Fruit fly (Drosophila melanogaster) whole organism, embryonic: Measurements from ENCODE around the gene Gnmt.
A peak's percentile ranks its signal among the peaks of the same experiment; 100 is the strongest.

Experiments used
- Ada2b ChIP-seq: fragments of 200-800 bp; sonication (Bioruptor generic); IDR thresholded peaks from 2 replicates; pipeline ENCODE4 v1.3.6; 2022; ENCODE audit warnings: missing biosample characterization, missing genetic modification characterization
- Atf3 ChIP-seq: fragments of 200-800 bp; sonication (Bioruptor generic); optimal IDR thresholded peaks from 3 replicates; lab custom pipeline; 2016; ENCODE audit warnings: missing biosample characterization, missing genetic modification characterization
- BtbVII ChIP-seq: fragments of 200-800 bp; sonication (Bioruptor generic); optimal IDR thresholded peaks from 3 replicates; lab custom pipeline; 2017; ENCODE audit warnings: missing biosample characterization, mild to moderate bottlenecking, missing genetic modification characterization
- CG10959 ChIP-seq: fragments of 200-800 bp; sonication (Bioruptor generic); IDR thresholded peaks from 2 replicates; pipeline ENCODE4 v1.3.6; 2022; ENCODE audit warnings: missing biosample characterization, missing genetic modification characterization
- CG12769 ChIP-seq: fragments of 200-800 bp; sonication (Bioruptor generic); optimal IDR thresholded peaks from 2 replicates; lab custom pipeline; 2019; ENCODE audit warnings: missing biosample characterization, mild to moderate bottlenecking, missing genetic modification characterization, moderate library complexity
- CG12942 ChIP-seq: fragments of 200-800 bp; sonication (Bioruptor generic); optimal IDR thresholded peaks from 3 replicates; lab custom pipeline; 2016; ENCODE audit warnings: missing biosample characterization, missing genetic modification characterization
- CG13894 ChIP-seq: fragments of 200-800 bp; sonication (Bioruptor generic); optimal IDR thresholded peaks from 3 replicates; lab custom pipeline; 2018; ENCODE audit warnings: missing biosample characterization, mild to moderate bottlenecking, missing genetic modification characterization, moderate library complexity
- CG15011 ChIP-seq: fragments of 200-800 bp; sonication (Bioruptor generic); optimal IDR thresholded peaks from 3 replicates; lab custom pipeline; 2018; ENCODE audit warnings: missing biosample characterization, mild to moderate bottlenecking, missing genetic modification characterization
- CG17385 ChIP-seq: fragments of 200-800 bp; sonication (Bioruptor generic); optimal IDR thresholded peaks from 3 replicates; lab custom pipeline; 2018; ENCODE audit warnings: missing biosample characterization, mild to moderate bottlenecking, missing genetic modification characterization
- CG18262 ChIP-seq: fragments of 200-800 bp; optimal IDR thresholded peaks from 3 replicates; lab custom pipeline; 2019; ENCODE audit warnings: missing biosample characterization, mild to moderate bottlenecking, missing genetic modification characterization, moderate library complexity
- CG2199 ChIP-seq: fragments of 200-800 bp; sonication (Bioruptor generic); IDR thresholded peaks from 3 replicates; pipeline ENCODE4 v1.3.6; 2022; ENCODE audit warnings: missing biosample characterization, missing genetic modification characterization
- CG3065 ChIP-seq: fragments of 200-800 bp; sonication (Bioruptor generic); optimal IDR thresholded peaks from 2 replicates; lab custom pipeline; 2016; ENCODE audit warnings: missing biosample characterization, missing genetic modification characterization
- CG31441 ChIP-seq: fragments of 200-800 bp; sonication (Bioruptor generic); IDR thresholded peaks from 2 replicates; pipeline ENCODE4 v1.3.6; 2022; ENCODE audit warnings: missing biosample characterization, missing genetic modification characterization
- CG3281 ChIP-seq: fragments of 200-800 bp; sonication (Bioruptor generic); optimal IDR thresholded peaks from 3 replicates; lab custom pipeline; 2017; ENCODE audit warnings: missing biosample characterization, mild to moderate bottlenecking, missing genetic modification characterization
- CG33213 ChIP-seq: fragments of 200-800 bp; sonication (Bioruptor generic); optimal IDR thresholded peaks from 3 replicates; lab custom pipeline; 2016; ENCODE audit warnings: missing biosample characterization, missing genetic modification characterization
- CG34224 ChIP-seq: fragments of 200-800 bp; sonication (Bioruptor generic); IDR thresholded peaks from 3 replicates; pipeline ENCODE4 v1.3.6; 2022; ENCODE audit warnings: missing biosample characterization, missing genetic modification characterization; ENCODE audit not compliant: partially characterized antibody
- CG3838 ChIP-seq: fragments of 200-800 bp; sonication (Bioruptor generic); optimal IDR thresholded peaks from 3 replicates; lab custom pipeline; 2016; ENCODE audit warnings: missing biosample characterization, missing genetic modification characterization
- CG3995 ChIP-seq: fragments of 200-800 bp; sonication (Bioruptor generic); optimal IDR thresholded peaks from 3 replicates; lab custom pipeline; 2016; ENCODE audit warnings: missing biosample characterization, missing genetic modification characterization
- CG7372 ChIP-seq: fragments of 200-800 bp; sonication (Bioruptor generic); IDR thresholded peaks from 2 replicates; pipeline ENCODE4 v1.3.6; 2022; ENCODE audit warnings: missing biosample characterization, missing genetic modification characterization
- CG7987 ChIP-seq: fragments of 200-800 bp; sonication (Bioruptor generic); optimal IDR thresholded peaks from 2 replicates; lab custom pipeline; 2018; ENCODE audit warnings: missing biosample characterization, mild to moderate bottlenecking, missing genetic modification characterization, moderate library complexity
- CG8944 ChIP-seq: fragments of 200-800 bp; sonication (Bioruptor generic); optimal IDR thresholded peaks from 3 replicates; lab custom pipeline; 2016; ENCODE audit warnings: missing biosample characterization, missing genetic modification characterization
- Dek ChIP-seq: fragments of 200-800 bp; sonication (Bioruptor generic); optimal IDR thresholded peaks from 3 replicates; lab custom pipeline; 2019; ENCODE audit warnings: missing biosample characterization, mild to moderate bottlenecking, missing genetic modification characterization, moderate library complexity
- Dfd ChIP-seq, 2 experiments: fragments of >200 bp; optimal IDR thresholded peaks; 2 replicates each; lab custom pipeline; 2017; ENCODE audit warnings: missing biosample characterization in 2 of 2, missing genetic modification characterization in 2 of 2
- Dll ChIP-seq: fragments of 200-800 bp; sonication (Bioruptor generic); IDR thresholded peaks from 4 replicates; pipeline ENCODE4 v1.3.6; 2022; ENCODE audit warnings: missing biosample characterization, missing genetic modification characterization; ENCODE audit not compliant: partially characterized antibody
- Drgx ChIP-seq: fragments of 200-800 bp; sonication (Bioruptor generic); IDR thresholded peaks from 2 replicates; pipeline ENCODE4 v1.3.6; 2022; ENCODE audit warnings: missing biosample characterization, missing genetic modification characterization
- GATAe ChIP-seq: fragments of 200-800 bp; sonication (Bioruptor generic); conservative IDR thresholded peaks from 2 replicates; pipeline ENCODE4 v1.3.6; 2022; ENCODE audit warnings: missing biosample characterization, missing genetic modification characterization
- HLH54F ChIP-seq: fragments of 200-800 bp; sonication (Bioruptor generic); optimal IDR thresholded peaks from 3 replicates; lab custom pipeline; 2016; ENCODE audit warnings: missing biosample characterization, missing genetic modification characterization
- Hr3 ChIP-seq: fragments of 200-800 bp; sonication (Bioruptor generic); optimal IDR thresholded peaks from 3 replicates; lab custom pipeline; 2016; ENCODE audit warnings: missing biosample characterization, missing genetic modification characterization
- Hr39 ChIP-seq: fragments of >200 bp; optimal IDR thresholded peaks from 2 replicates; lab custom pipeline; 2017
- Med ChIP-seq: fragments of 200-800 bp; sonication (Bioruptor generic); peaks from one replicate; lab custom pipeline; 2016; ENCODE audit warnings: missing biosample characterization, missing genetic modification characterization, mild to moderate bottlenecking, inconsistent platforms, moderate library complexity
- NfI ChIP-seq: fragments of 200-800 bp; sonication (Bioruptor generic); optimal IDR thresholded peaks from 3 replicates; lab custom pipeline; 2018; ENCODE audit warnings: missing biosample characterization, mild to moderate bottlenecking, missing genetic modification characterization, moderate library complexity
- Vsx1 ChIP-seq: fragments of 200-800 bp; sonication (Bioruptor generic); optimal IDR thresholded peaks from 2 replicates; lab custom pipeline; 2017; ENCODE audit warnings: missing biosample characterization, mild to moderate bottlenecking, missing genetic modification characterization, missing genetic modification reagents
- ato ChIP-seq: fragments of 200-800 bp; sonication (Bioruptor generic); IDR thresholded peaks from 2 replicates; pipeline ENCODE4 v1.3.6; 2022; ENCODE audit warnings: missing biosample characterization, missing genetic modification characterization; ENCODE audit not compliant: partially characterized antibody
- chinmo ChIP-seq: fragments of 200-800 bp; sonication (Bioruptor generic); IDR thresholded peaks from 4 replicates; pipeline ENCODE4 v1.3.6; 2022; ENCODE audit warnings: missing biosample characterization, missing genetic modification characterization; ENCODE audit not compliant: partially characterized antibody
- dimm ChIP-seq: fragments of 200-800 bp; sonication (Bioruptor generic); IDR thresholded peaks from 2 replicates; pipeline ENCODE4 v1.3.6; 2022; ENCODE audit warnings: missing biosample characterization, missing genetic modification characterization
- ewg ChIP-seq: fragments of 200-800 bp; sonication (Bioruptor generic); optimal IDR thresholded peaks from 3 replicates; lab custom pipeline; 2017; ENCODE audit warnings: mild to moderate bottlenecking, missing biosample characterization, missing genetic modification reagents, missing genetic modification characterization
- fd96Cb ChIP-seq: fragments of 200-800 bp; sonication (Bioruptor generic); optimal IDR thresholded peaks from 2 replicates; lab custom pipeline; 2018; ENCODE audit warnings: missing biosample characterization, mild to moderate bottlenecking, missing genetic modification characterization, moderate library complexity
- gcm ChIP-seq: fragments of 200-800 bp; sonication (Bioruptor generic); optimal IDR thresholded peaks from 2 replicates; lab custom pipeline; 2019; ENCODE audit warnings: missing biosample characterization, mild to moderate bottlenecking, missing genetic modification characterization, moderate library complexity
- gt ChIP-seq: fragments of 200-800 bp; sonication (Bioruptor generic); IDR thresholded peaks from 2 replicates; pipeline ENCODE4 v1.3.6; 2022; ENCODE audit warnings: missing biosample characterization, missing genetic modification characterization
- kah ChIP-seq: fragments of 200-800 bp; sonication (Bioruptor generic); optimal IDR thresholded peaks from 2 replicates; lab custom pipeline; 2018; ENCODE audit warnings: missing biosample characterization, mild to moderate bottlenecking, missing genetic modification characterization
- mld ChIP-seq: fragments of 200-800 bp; sonication (Bioruptor generic); IDR thresholded peaks from 3 replicates; pipeline ENCODE4 v1.3.6; 2022; ENCODE audit warnings: missing biosample characterization, missing genetic modification characterization; ENCODE audit not compliant: partially characterized antibody
- nau ChIP-seq: fragments of 200-800 bp; sonication (Bioruptor generic); optimal IDR thresholded peaks from 3 replicates; lab custom pipeline; 2017; ENCODE audit warnings: missing biosample characterization, mild to moderate bottlenecking, missing genetic modification characterization, missing genetic modification reagents
- nom ChIP-seq: fragments of 200-800 bp; sonication (Bioruptor generic); optimal IDR thresholded peaks from 2 replicates; lab custom pipeline; 2017; ENCODE audit warnings: missing biosample characterization, missing genetic modification characterization, mild to moderate bottlenecking, moderate library complexity, missing genetic modification reagents
- pan ChIP-seq, 4 experiments: fragments of >200 bp in 3 of 4; fragments of 200-800 bp in 1 of 4; sonication (Bioruptor generic) in 1 of 4; optimal IDR thresholded peaks in 3 of 4; IDR thresholded peaks in 1 of 4; 2 replicates each; pipeline versions ENCODE4 v1.3.6 to Lab custom; 2017 to 2022; ENCODE audit warnings: missing biosample characterization in 2 of 4, missing genetic modification characterization in 2 of 4, mixed read lengths in 1 of 4
- pzg ChIP-seq: fragments of 200-800 bp; sonication (Bioruptor generic); optimal IDR thresholded peaks from 3 replicates; lab custom pipeline; 2018; ENCODE audit warnings: missing biosample characterization, mild to moderate bottlenecking, missing genetic modification characterization, moderate library complexity
- row ChIP-seq: fragments of 200-800 bp; sonication (Bioruptor generic); IDR thresholded peaks from 3 replicates; pipeline ENCODE4 v1.3.6; 2022; ENCODE audit warnings: missing biosample characterization, missing genetic modification characterization
- schlank ChIP-seq: fragments of 200-800 bp; sonication (Bioruptor generic); optimal IDR thresholded peaks from 2 replicates; lab custom pipeline; 2018; ENCODE audit warnings: missing biosample characterization, mild to moderate bottlenecking, missing genetic modification characterization
- slp2 ChIP-seq: fragments of 200-800 bp; sonication (Bioruptor generic); optimal IDR thresholded peaks from 2 replicates; lab custom pipeline; 2016; ENCODE audit warnings: missing biosample characterization, missing genetic modification characterization
- sob ChIP-seq: fragments of 200-800 bp; sonication (Bioruptor generic); IDR thresholded peaks from 2 replicates; pipeline ENCODE4 v1.3.6; 2022; ENCODE audit warnings: missing biosample characterization, missing genetic modification characterization
- sqz ChIP-seq: fragments of 200-800 bp; sonication (Bioruptor generic); optimal IDR thresholded peaks from 3 replicates; lab custom pipeline; 2018; ENCODE audit warnings: missing biosample characterization, mild to moderate bottlenecking, missing genetic modification characterization
- tio ChIP-seq: fragments of 200-800 bp; sonication (Bioruptor generic); optimal IDR thresholded peaks from 2 replicates; lab custom pipeline; 2017; ENCODE audit warnings: missing biosample characterization, missing genetic modification characterization, inconsistent platforms

Gene Gnmt

dm6 chr3R:12716894-12717293, 42.5 kb downstream of the Gnmt start:
- TF ChIP-seq chinmo (GFP tag; lab: Robert Waterston, UW): 0 out of 4 replicates have a peak, but pooled peaks have one; percentile 39
- no peak for TF ChIP-seq Dek (tag; lab: Kevin White, UChicago)
- TF ChIP-seq GATAe (GFP tag; lab: Robert Waterston, UW): no peak
- no peak for TF ChIP-seq ato (GFP tag; lab: Robert Waterston, UW)
- TF ChIP-seq Drgx (GFP tag; lab: Robert Waterston, UW): peak; percentile 38; the same call in 1 of the 2 replicates
- no peak for TF ChIP-seq schlank
- TF ChIP-seq CG33213 (GFP tag; lab: Kevin White, UChicago): no peak
- no peak for TF ChIP-seq dimm (GFP tag; lab: Robert Waterston, UW)
- peak; percentile 90 for TF ChIP-seq nom
- TF ChIP-seq mld (GFP tag; lab: Robert Waterston, UW): no peak
- TF ChIP-seq gt: no peak
- TF ChIP-seq CG7987 (GFP tag; lab: Kevin White, UChicago): no peak
- no peak for TF ChIP-seq Ada2b (GFP tag; lab: Robert Waterston, UW)
- no peak for TF ChIP-seq CG15011 (GFP tag; lab: Kevin White, UChicago)
- no peak for TF ChIP-seq Hr3 (GFP tag; lab: Kevin White, UChicago)
- 0 out of 2 replicates have a peak, but pooled peaks have one; percentile 46 for TF ChIP-seq CG7372 (GFP tag; lab: Robert Waterston, UW)
- TF ChIP-seq NfI (GFP tag; lab: Kevin White, UChicago): no peak
- TF ChIP-seq pan (optimal IDR thresholded peaks at IDR 0.05; lab: Kevin White, UChicago): no peak
- no peak for TF ChIP-seq pan (GFP tag; optimal IDR thresholded peaks at IDR 0.05 in 1 of 2, IDR thresholded peaks at IDR 0.05 in 1 of 2)
- no peak for TF ChIP-seq fd96Cb (tag; lab: Kevin White, UChicago)
- peak; percentile 33 for TF ChIP-seq sqz (GFP tag; lab: Kevin White, UChicago)
- no peak for TF ChIP-seq CG8944 (GFP tag; lab: Kevin White, UChicago)
- TF ChIP-seq BtbVII (GFP tag; lab: Kevin White, UChicago): no peak
- no peak for TF ChIP-seq tio (GFP tag; lab: Kevin White, UChicago)
- no peak for TF ChIP-seq ewg (GFP tag; lab: Kevin White, UChicago)
- no peak for TF ChIP-seq Atf3 (GFP tag; lab: Kevin White, UChicago)
- no peak for TF ChIP-seq kah (GFP tag; lab: Kevin White, UChicago)
- no peak for TF ChIP-seq HLH54F (GFP tag; lab: Kevin White, UChicago)
- TF ChIP-seq pzg (GFP tag; lab: Kevin White, UChicago): no peak
- no peak for TF ChIP-seq CG10959 (GFP tag; lab: Robert Waterston, UW)
- TF ChIP-seq CG34224 (GFP tag; lab: Robert Waterston, UW): peak; percentile 38; the same call in 1 of the 3 replicates
- peak; percentile 22 for TF ChIP-seq Med (GFP tag; lab: Kevin White, UChicago)
- no peak for TF ChIP-seq CG31441 (GFP tag; lab: Robert Waterston, UW)
- no peak for TF ChIP-seq CG12942 (GFP tag; lab: Kevin White, UChicago)
- TF ChIP-seq slp2 (GFP tag; lab: Kevin White, UChicago): no peak
- no peak for TF ChIP-seq CG12769 (tag; lab: Kevin White, UChicago)
- TF ChIP-seq sob (GFP tag; lab: Robert Waterston, UW): no peak
- peak; percentile 22 for TF ChIP-seq CG13894 (tag; lab: Kevin White, UChicago)
- no peak for TF ChIP-seq row (GFP tag; lab: Robert Waterston, UW)
- TF ChIP-seq Vsx1 (GFP tag; lab: Kevin White, UChicago): no peak
- TF ChIP-seq CG3281 (GFP tag; lab: Kevin White, UChicago): no peak
- TF ChIP-seq CG3065 (GFP tag; lab: Kevin White, UChicago): no peak
- no peak for TF ChIP-seq CG3995
- no peak for TF ChIP-seq nau (GFP tag; lab: Kevin White, UChicago)
- no peak for TF ChIP-seq gcm
- no peak for TF ChIP-seq CG2199 (GFP tag; lab: Robert Waterston, UW)
- no peak for TF ChIP-seq CG3838 (GFP tag; lab: Kevin White, UChicago)
- no peak for TF ChIP-seq CG18262 (tag; lab: Kevin White, UChicago)
- TF ChIP-seq Dll (GFP tag; lab: Robert Waterston, UW): no peak
- TF ChIP-seq Dfd (GFP tag; optimal IDR thresholded peaks at IDR 0.05; lab: Kevin White, UChicago): no peak
- no peak for TF ChIP-seq CG17385 (GFP tag; lab: Kevin White, UChicago)
- no peak for TF ChIP-seq Hr39 (lab: Kevin White, UChicago)
